Fruit fly (Drosophila melanogaster) whole organism, pupa: ENCODE results near the gene AcCoAS.

Experiments used
- CG32121 ChIP-seq: fragments of 200-800 bp; sonication (Bioruptor generic); IDR thresholded peaks from 2 replicates; pipeline ENCODE4 v1.3.6; 2022; ENCODE audit warnings: missing biosample characterization, missing genetic modification characterization
- CG8159 ChIP-seq: fragments of 200-800 bp; sonication (Bioruptor generic); optimal IDR thresholded peaks from 3 replicates; lab custom pipeline; 2018; ENCODE audit warnings: missing biosample characterization, mild to moderate bottlenecking, missing genetic modification characterization, moderate library complexity
- EcR ChIP-seq: fragments of 200-800 bp; sonication (Bioruptor generic); optimal IDR thresholded peaks from 3 replicates; lab custom pipeline; 2019; ENCODE audit warnings: missing biosample characterization, missing genetic modification characterization, mild to moderate bottlenecking, moderate library complexity, missing genetic modification reagents

- TF ChIP-seq CG32121 (GFP tag; lab: Robert Waterston, UW) (peak; percentile 72), EcR (GFP tag; lab: Kevin White, UChicago) (no peak), CG8159 (no peak)
These were observed 50.3 kb downstream of the AcCoAS start for dm6 chr3L:21229764-21230163.
